Fruit fly (Drosophila melanogaster): ENCODE results near the gene tal-3A.
A peak's percentile ranks its signal among the peaks of the same experiment; 100 is the strongest.

DNA sequence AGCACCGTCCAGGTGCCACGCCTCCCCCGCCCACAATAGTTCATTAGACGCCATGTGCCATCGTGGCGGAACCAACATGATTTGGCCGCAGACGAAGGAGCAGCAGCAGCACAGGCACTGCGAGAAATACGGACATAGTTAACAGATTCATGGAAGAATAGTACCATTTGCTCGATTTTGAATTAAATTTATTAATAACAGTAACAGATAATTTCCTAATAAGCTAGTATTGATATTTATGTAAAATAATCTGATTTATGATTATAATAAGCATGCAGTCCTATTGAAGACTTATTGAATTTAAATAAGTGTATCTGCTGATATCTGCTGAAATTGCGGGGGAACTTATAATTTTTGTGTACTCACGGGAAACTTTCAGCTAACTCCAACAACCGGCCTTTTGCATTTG is 15.6 kb upstream of the tal-3A start:
- no peak for TF ChIP-seq slbo (GFP tag; IDR thresholded peaks at IDR 0.05)
- TF ChIP-seq CG11723 (GFP tag; optimal IDR thresholded peaks at IDR 0.05): no peak
- TF ChIP-seq CG15073 (GFP tag; optimal IDR thresholded peaks at IDR 0.05): no peak
- TF ChIP-seq dmrt11E (tag; optimal IDR thresholded peaks at IDR 0.05): peak; percentile 2
- no peak for TF ChIP-seq CG4707 (GFP tag; optimal IDR thresholded peaks at IDR 0.05)
- peak; percentile 26 for TF ChIP-seq Blimp-1 (GFP tag; optimal IDR thresholded peaks at IDR 0.05)

Data from whole organism, embryonic.